Fruit fly (Drosophila melanogaster): Measurements from ENCODE around the gene heca.

The heca gene

DNA sequence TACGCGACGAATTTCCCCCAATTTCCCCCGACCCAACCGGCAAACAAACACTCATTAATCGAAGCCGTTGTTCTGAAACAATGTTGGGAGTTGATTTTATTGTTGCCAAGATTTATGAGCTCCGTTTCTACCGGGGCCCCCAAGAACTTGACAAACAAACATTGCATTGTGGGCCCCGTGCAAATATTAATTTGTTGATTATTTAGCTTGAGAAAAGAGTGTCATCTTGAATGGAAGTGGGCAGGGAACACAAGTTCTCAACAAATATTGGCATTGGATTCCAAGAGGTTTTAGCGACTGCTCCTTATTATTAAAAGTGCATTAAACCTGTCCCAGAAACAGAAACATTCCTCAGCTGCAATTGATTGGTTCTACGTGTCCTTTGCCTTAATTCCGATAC lies 79.3 kb downstream of the heca start (continued):
- TF ChIP-seq CG6276 (GFP tag; optimal IDR thresholded peaks at IDR 0.05), result no peak
- peak; percentile 8 for TF ChIP-seq OdsH (GFP tag; optimal IDR thresholded peaks at IDR 0.05)
- no peak for TF ChIP-seq acj6 (GFP tag; optimal IDR thresholded peaks at IDR 0.05)
- TF ChIP-seq CG1621 (tag; optimal IDR thresholded peaks at IDR 0.05), result peak; percentile 31
- TF ChIP-seq CG34406 (GFP tag; optimal IDR thresholded peaks at IDR 0.05), result peak; percentile 49
- TF ChIP-seq CG16779 (tag; optimal IDR thresholded peaks at IDR 0.05), result no peak
- peak; percentile 15 for TF ChIP-seq Blimp-1 (GFP tag; optimal IDR thresholded peaks at IDR 0.05)
- TF ChIP-seq CG6808 (GFP tag; optimal IDR thresholded peaks at IDR 0.05), result peak; percentile 69
- peak; percentile 40 for TF ChIP-seq CG7368 (GFP tag; optimal IDR thresholded peaks at IDR 0.05)
- peak; percentile 61 for TF ChIP-seq CG3919 (GFP tag; optimal IDR thresholded peaks at IDR 0.05)
- TF ChIP-seq CG10631 (GFP tag; optimal IDR thresholded peaks at IDR 0.05), result no peak
- peak; percentile 11 for TF ChIP-seq CG8319 (GFP tag; optimal IDR thresholded peaks at IDR 0.05)
- peak; percentile 30 for TF ChIP-seq CG11762 (GFP tag; optimal IDR thresholded peaks at IDR 0.05; ENCODE audit: insufficient read depth)
- no peak for TF ChIP-seq CG32006 (GFP tag; optimal IDR thresholded peaks at IDR 0.05)

DNA sequence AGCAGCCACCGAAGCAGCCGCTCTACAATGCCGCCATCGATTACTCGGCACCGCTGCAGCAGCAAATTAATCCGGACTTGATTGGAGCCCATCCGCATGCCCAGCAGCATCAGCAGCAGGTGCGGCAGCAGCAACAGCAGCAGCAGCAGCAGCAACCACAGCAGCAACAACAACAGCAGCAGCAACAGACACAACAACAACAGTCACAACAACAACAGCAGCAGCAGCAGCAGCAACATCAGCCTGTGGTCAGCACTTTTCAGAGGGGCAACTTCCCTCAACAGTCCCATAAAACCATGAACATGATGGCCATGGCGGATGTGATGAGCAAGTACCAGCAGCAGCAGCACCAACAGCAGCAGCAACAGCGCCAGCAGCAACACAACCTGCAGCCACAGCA lies 82.9 kb downstream of the heca start:
- no peak for TF ChIP-seq Ets21C (GFP tag; optimal IDR thresholded peaks at IDR 0.05)
- no peak for TF ChIP-seq salr (GFP tag; optimal IDR thresholded peaks at IDR 0.05)
- no peak for TF ChIP-seq CG6792 (GFP tag; optimal IDR thresholded peaks at IDR 0.05)
- TF ChIP-seq Hr38 (GFP tag; optimal IDR thresholded peaks at IDR 0.05), result no peak
- TF ChIP-seq acj6 (GFP tag; optimal IDR thresholded peaks at IDR 0.05), result no peak
- no peak for TF ChIP-seq CG4318 (GFP tag; optimal IDR thresholded peaks at IDR 0.05)
- TF ChIP-seq topi (GFP tag; optimal IDR thresholded peaks at IDR 0.05), result no peak
- TF ChIP-seq achi (GFP tag; optimal IDR thresholded peaks at IDR 0.05), result no peak
- no peak for TF ChIP-seq CG8632 (GFP tag; optimal IDR thresholded peaks at IDR 0.05)
- no peak for TF ChIP-seq fd85E (GFP tag; optimal IDR thresholded peaks at IDR 0.05)
- no peak for TF ChIP-seq Met (GFP tag; optimal IDR thresholded peaks at IDR 0.05)
- TF ChIP-seq CG15336 (GFP tag; IDR thresholded peaks at IDR 0.05), result no peak
- TF ChIP-seq Ets96B (tag; optimal IDR thresholded peaks at IDR 0.05), result no peak
- no peak for TF ChIP-seq CG3919 (GFP tag; optimal IDR thresholded peaks at IDR 0.05)

DNA sequence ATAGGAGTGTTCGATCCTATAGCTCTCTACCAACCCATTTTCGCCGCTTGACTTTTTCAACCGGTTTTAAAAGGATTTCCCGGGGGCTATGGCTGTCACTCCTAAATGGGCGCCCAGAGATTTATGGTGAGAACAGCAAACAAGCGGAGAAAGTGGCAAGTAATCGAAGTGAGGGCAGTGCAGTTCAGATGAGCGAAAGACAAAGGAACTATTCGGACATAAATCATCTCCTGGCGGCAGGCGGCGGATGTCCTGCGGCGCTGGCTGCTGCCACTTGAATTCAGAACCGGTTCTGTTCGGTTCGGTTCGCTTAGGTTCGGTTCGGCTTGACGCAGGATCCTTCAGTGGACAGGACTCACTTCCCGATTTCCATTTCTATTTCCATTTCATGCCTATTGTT lies 105.4 kb downstream of the heca start:
- TF ChIP-seq CG11902 (GFP tag; optimal IDR thresholded peaks at IDR 0.05) (no peak), CG6276 (GFP tag; optimal IDR thresholded peaks at IDR 0.05) (no peak), fkh (GFP tag; optimal IDR thresholded peaks at IDR 0.05) (no peak), Met (GFP tag; optimal IDR thresholded peaks at IDR 0.05) (no peak), acj6 (GFP tag; optimal IDR thresholded peaks at IDR 0.05) (no peak), vri (GFP tag; optimal IDR thresholded peaks at IDR 0.05) (no peak)

DNA sequence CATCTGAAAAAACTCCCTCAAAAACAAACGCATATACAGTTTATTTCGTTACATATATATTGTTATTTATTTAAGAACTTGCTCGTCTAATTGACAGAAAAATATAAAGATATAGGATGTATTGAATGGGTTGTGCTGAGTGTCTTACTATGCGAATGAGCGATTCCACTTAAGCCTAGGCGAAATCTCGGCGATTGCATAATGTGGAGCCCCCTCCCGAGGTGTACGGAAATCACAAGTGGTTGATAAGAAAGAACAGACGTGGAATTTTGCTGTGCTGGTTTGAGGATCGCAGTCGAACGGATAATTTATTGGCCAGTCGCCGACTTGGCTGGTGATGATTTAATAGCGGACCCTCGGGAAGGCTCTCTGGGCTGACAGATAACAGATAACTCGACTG lies 107.8 kb downstream of the heca start:
- TF ChIP-seq net (GFP tag; optimal IDR thresholded peaks at IDR 0.05), result no peak
- peak; percentile 89 for TF ChIP-seq vri (GFP tag; optimal IDR thresholded peaks at IDR 0.05)
- no peak for TF ChIP-seq svp (GFP tag)
- TF ChIP-seq Eip78C (GFP tag), result peak; percentile 28
- no peak for TF ChIP-seq Hr4 (GFP tag; optimal IDR thresholded peaks at IDR 0.05)
- TF ChIP-seq Eip93F (GFP tag; optimal IDR thresholded peaks at IDR 0.05), result no peak
- no peak for TF ChIP-seq CG3919 (GFP tag; optimal IDR thresholded peaks at IDR 0.05)
- no peak for TF ChIP-seq Lpt (GFP tag; optimal IDR thresholded peaks at IDR 0.05)

DNA sequence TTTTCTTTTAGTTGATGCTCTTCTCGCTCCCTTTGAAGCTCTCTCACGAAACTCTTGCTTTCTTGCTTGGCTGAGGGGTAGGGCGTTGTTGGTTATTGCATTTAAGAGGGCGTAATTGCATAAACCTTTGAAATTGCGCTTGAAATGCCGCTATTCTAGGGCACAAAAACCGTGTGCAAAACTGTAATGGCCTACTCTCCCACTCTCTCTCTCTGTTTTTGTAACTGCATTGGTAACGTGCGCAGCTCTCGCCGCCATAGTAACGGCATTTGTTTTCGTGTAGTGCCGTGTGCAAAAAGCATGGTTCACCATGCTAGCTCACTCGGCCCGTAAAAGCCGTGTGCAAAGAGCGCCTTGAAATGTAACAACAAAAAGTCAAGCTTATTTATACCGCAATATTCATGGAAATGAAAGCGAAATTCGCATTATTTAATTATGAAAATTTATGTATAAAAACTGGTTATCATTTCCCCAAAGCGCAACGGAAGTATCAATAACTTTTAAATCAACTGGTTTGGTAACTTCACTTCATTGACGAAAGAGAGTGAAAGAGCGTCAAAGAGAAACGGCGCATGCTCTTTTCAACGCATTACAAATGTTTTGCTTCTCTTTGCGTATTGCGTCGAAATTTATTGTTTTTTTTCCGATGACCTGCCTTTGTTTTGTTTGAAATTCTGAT lies 109.2 kb downstream of the heca start:
- TF ChIP-seq Sox14 (GFP tag; optimal IDR thresholded peaks at IDR 0.05), result no peak
- peak; percentile 49 for TF ChIP-seq Eip93F (GFP tag; optimal IDR thresholded peaks at IDR 0.05)
- TF ChIP-seq Blimp-1 (GFP tag; optimal IDR thresholded peaks at IDR 0.05), result peak; percentile 91
- no peak; the same call in 2 of the 3 replicates for TF ChIP-seq CG8119 (GFP tag; IDR thresholded peaks at IDR 0.05)
- TF ChIP-seq Ets96B (tag; optimal IDR thresholded peaks at IDR 0.05), result no peak
- no peak for TF ChIP-seq acj6 (GFP tag; optimal IDR thresholded peaks at IDR 0.05)
- peak; percentile 54 for TF ChIP-seq net (GFP tag; optimal IDR thresholded peaks at IDR 0.05)
- TF ChIP-seq CG10631 (GFP tag; optimal IDR thresholded peaks at IDR 0.05), result no peak
- TF ChIP-seq CG6854 (GFP tag; optimal IDR thresholded peaks at IDR 0.05), result peak; percentile 18
- TF ChIP-seq pdm3 (GFP tag; optimal IDR thresholded peaks at IDR 0.05), result peak; percentile 2
- TF ChIP-seq vri (GFP tag; optimal IDR thresholded peaks at IDR 0.05), result peak; percentile 72
- TF ChIP-seq fd59A (GFP tag; optimal IDR thresholded peaks at IDR 0.05), result no peak
- peak; percentile 30 for TF ChIP-seq topi (GFP tag; optimal IDR thresholded peaks at IDR 0.05)
- TF ChIP-seq Met (GFP tag; optimal IDR thresholded peaks at IDR 0.05), result peak; percentile 19
- TF ChIP-seq fd85E (GFP tag; optimal IDR thresholded peaks at IDR 0.05), result peak; percentile 34
- peak; percentile 43 for TF ChIP-seq CG3919 (GFP tag; optimal IDR thresholded peaks at IDR 0.05)
- TF ChIP-seq fkh (GFP tag; optimal IDR thresholded peaks at IDR 0.05), result peak; percentile 14
- TF ChIP-seq dac (GFP tag; optimal IDR thresholded peaks at IDR 0.05), result no peak
- no peak for TF ChIP-seq CG6808 (GFP tag; optimal IDR thresholded peaks at IDR 0.05)
- peak; percentile 38; the same call in 1 of the 3 replicates for TF ChIP-seq CG6163 (GFP tag; IDR thresholded peaks at IDR 0.05)

Measured in whole organism, prepupa.